Worm (Caenorhabditis elegans): ENCODE results near the gene flr-1.

The flr-1 gene

ce11 chrX:13451578-13451977 lies 4.8 kb downstream of the flr-1 start, which contains the start of gene F02D10.6:
Gene F02D10.6, minus strand, starts transcription at chrX:13451678.
- no peak for TF ChIP-seq pros-1 (tag; optimal IDR thresholded peaks at IDR 0.05)
- no peak for TF ChIP-seq eyg-1 (tag; optimal IDR thresholded peaks at IDR 0.05)
- TF ChIP-seq ceh-14 (tag; optimal IDR thresholded peaks at IDR 0.05) = no peak
- no peak for TF ChIP-seq ceh-31 (tag; optimal IDR thresholded peaks at IDR 0.05)
- TF ChIP-seq lim-6 (tag; optimal IDR thresholded peaks at IDR 0.05) = no peak
- TF ChIP-seq zip-5 (tag; optimal IDR thresholded peaks at IDR 0.05) = no peak
- TF ChIP-seq ceh-2 (tag; optimal IDR thresholded peaks at IDR 0.05) = no peak
- TF ChIP-seq ets-4 (tag; optimal IDR thresholded peaks at IDR 0.05) = no peak
- no peak for TF ChIP-seq hlh-30 (tag; optimal IDR thresholded peaks at IDR 0.05; ENCODE audit: insufficient read depth)
- no peak for TF ChIP-seq C08G9.2 (tag; optimal IDR thresholded peaks at IDR 0.05)
- no peak for TF ChIP-seq ceh-48 (tag; optimal IDR thresholded peaks at IDR 0.05)

ce11 chrX:13448665-13449099 lies 7.7 kb downstream of the flr-1 start:
- 0 out of 2 replicates have a peak, but pooled peaks have one; percentile 8 for TF ChIP-seq sox-2 (GFP tag; IDR thresholded peaks at IDR 0.05)
- peak; percentile 56 for TF ChIP-seq pqm-1 (tag; optimal IDR thresholded peaks at IDR 0.05)
- peak; percentile 2 for TF ChIP-seq pros-1 (tag; optimal IDR thresholded peaks at IDR 0.05)
- TF ChIP-seq ceh-24 (tag; optimal IDR thresholded peaks at IDR 0.05) = peak; percentile 45
- TF ChIP-seq hlh-6 (tag; optimal IDR thresholded peaks at IDR 0.05) = peak; percentile 57
- peak; percentile 28 for TF ChIP-seq ceh-34 (tag; optimal IDR thresholded peaks at IDR 0.05)
- peak; percentile 33 for TF ChIP-seq ceh-2 (tag; optimal IDR thresholded peaks at IDR 0.05)
- peak; percentile 47 for TF ChIP-seq npax-4 (tag; optimal IDR thresholded peaks at IDR 0.05)
- peak; percentile 35 for TF ChIP-seq ceh-31 (tag; optimal IDR thresholded peaks at IDR 0.05)
- peak; percentile 34 for TF ChIP-seq ets-4 (tag; optimal IDR thresholded peaks at IDR 0.05)
- peak; percentile 58 for TF ChIP-seq hlh-30 (tag; optimal IDR thresholded peaks at IDR 0.05; ENCODE audit: insufficient read depth)
- TF ChIP-seq fax-1 (tag; optimal IDR thresholded peaks at IDR 0.05) = peak; percentile 45
- TF ChIP-seq F13H6.1 (tag; optimal IDR thresholded peaks at IDR 0.05) = peak; percentile 57
- TF ChIP-seq sdc-2 (tag; optimal IDR thresholded peaks at IDR 0.05) = peak; percentile 92
- TF ChIP-seq tbx-2 (tag; optimal IDR thresholded peaks at IDR 0.05) = peak; percentile 63
- TF ChIP-seq hlh-15 (tag; optimal IDR thresholded peaks at IDR 0.05) = peak; percentile 7
- peak; percentile 26 for TF ChIP-seq ref-2 (tag; optimal IDR thresholded peaks at IDR 0.05)
- TF ChIP-seq ahr-1 (tag; optimal IDR thresholded peaks at IDR 0.05) = peak; percentile 43
- TF ChIP-seq rnt-1 (tag; optimal IDR thresholded peaks at IDR 0.05) = peak; percentile 53
- peak; percentile 72 for TF ChIP-seq sox-4 (tag; optimal IDR thresholded peaks at IDR 0.05)
- peak; percentile 46 for TF ChIP-seq unc-42 (tag; optimal IDR thresholded peaks at IDR 0.05)
- TF ChIP-seq ceh-14 (tag; optimal IDR thresholded peaks at IDR 0.05) = peak; percentile 54
- TF ChIP-seq gmeb-2 (tag; optimal IDR thresholded peaks at IDR 0.05) = peak; percentile 73
- peak; percentile 13 for TF ChIP-seq Y22D7AL.16 (tag; optimal IDR thresholded peaks at IDR 0.05)
- peak; percentile 64 for TF ChIP-seq dve-1 (tag; optimal IDR thresholded peaks at IDR 0.05)
- TF ChIP-seq lin-11 (tag; optimal IDR thresholded peaks at IDR 0.05) = peak; percentile 35
- peak; percentile 54 for TF ChIP-seq K02D7.2 (tag; optimal IDR thresholded peaks at IDR 0.05)
- peak; percentile 66 for TF ChIP-seq elt-2 (tag; optimal IDR thresholded peaks at IDR 0.05)
- TF ChIP-seq ttx-3 (tag; optimal IDR thresholded peaks at IDR 0.05) = peak; percentile 63
- peak; percentile 81 for TF ChIP-seq ceh-19 (GFP tag; optimal IDR thresholded peaks at IDR 0.05)
- TF ChIP-seq ztf-16 (tag; optimal IDR thresholded peaks at IDR 0.05) = peak; percentile 70
- TF ChIP-seq C38D4.7 (GFP tag; optimal IDR thresholded peaks at IDR 0.05) = peak; percentile 47
- peak; percentile 64 for TF ChIP-seq unc-86 (tag; optimal IDR thresholded peaks at IDR 0.05)
- peak; percentile 72 for TF ChIP-seq che-1 (tag; optimal IDR thresholded peaks at IDR 0.05)
- TF ChIP-seq nfya-1 (tag; optimal IDR thresholded peaks at IDR 0.05) = peak; percentile 28
- TF ChIP-seq hlh-8 (tag; optimal IDR thresholded peaks at IDR 0.05) = peak; percentile 0
- peak; percentile 74 for TF ChIP-seq C08G9.2 (tag; optimal IDR thresholded peaks at IDR 0.05)
- TF ChIP-seq hlh-13 (GFP tag; optimal IDR thresholded peaks at IDR 0.05) = peak; percentile 47
- TF ChIP-seq mec-3 (tag; optimal IDR thresholded peaks at IDR 0.05; ENCODE audit: borderline replicate concordance) = peak; percentile 26
- TF ChIP-seq dmd-4 (tag; optimal IDR thresholded peaks at IDR 0.05; ENCODE audit: borderline replicate concordance) = peak; percentile 60
- peak; percentile 56 for TF ChIP-seq syd-9 (tag; optimal IDR thresholded peaks at IDR 0.05)
- TF ChIP-seq pat-9 (tag; optimal IDR thresholded peaks at IDR 0.05) = peak; percentile 70
- TF ChIP-seq fkh-6 (tag; optimal IDR thresholded peaks at IDR 0.05) = peak; percentile 67
- TF ChIP-seq unc-3 (GFP tag; conservative IDR thresholded peaks at IDR 0.05) = peak; percentile 62; the same call in 1 of the 2 replicates
- TF ChIP-seq unc-3 (tag; optimal IDR thresholded peaks at IDR 0.05) = peak; percentile 41
- TF ChIP-seq ceh-48 (tag; optimal IDR thresholded peaks at IDR 0.05) = peak; percentile 41
